Worm (Caenorhabditis elegans): ENCODE measurements around the gene T14G8.6.

T14G8.6 gene

DNA sequence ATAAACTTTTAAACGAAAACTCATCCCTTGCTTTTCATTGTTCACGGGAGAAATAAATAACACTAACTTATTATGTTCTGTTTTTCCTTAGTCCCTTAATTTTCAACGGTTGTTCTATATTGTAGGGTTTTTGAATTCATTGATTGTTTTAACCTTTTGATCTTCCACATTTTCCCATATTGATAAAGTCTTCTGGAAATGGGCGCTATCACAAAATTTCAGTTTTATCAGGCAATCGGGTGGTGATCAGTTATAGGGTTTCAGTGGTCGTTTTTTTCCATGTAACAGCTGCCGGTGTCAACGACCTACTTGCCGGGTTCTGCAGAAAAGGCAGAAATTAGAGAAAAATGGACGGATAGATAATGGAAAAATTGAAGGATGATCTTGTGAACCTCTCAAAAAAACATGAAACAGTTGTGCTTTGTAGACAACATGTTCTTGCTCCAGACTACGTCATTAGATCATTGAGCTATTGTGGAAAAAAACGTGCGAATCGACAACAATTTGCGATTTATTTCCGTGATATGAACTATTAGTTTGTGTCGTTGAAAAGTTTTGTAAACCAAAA is 7.3 kb upstream of the T14G8.6 start (continued):
- TF ChIP-seq dpl-1 (GFP tag; optimal IDR thresholded peaks at IDR 0.05): no peak
- TF ChIP-seq nhr-10 (tag; optimal IDR thresholded peaks at IDR 0.05): no peak
- no peak for TF ChIP-seq Y5F2A.4 (GFP tag; optimal IDR thresholded peaks at IDR 0.05)
- no peak for TF ChIP-seq spr-1 (tag; optimal IDR thresholded peaks at IDR 0.05)
- no peak for TF ChIP-seq set-16 (GFP tag; IDR thresholded peaks at IDR 0.05)
- no peak for TF ChIP-seq nhr-41 (GFP tag; IDR thresholded peaks at IDR 0.05)
- no peak for TF ChIP-seq egl-27 (tag; optimal IDR thresholded peaks at IDR 0.05)
- TF ChIP-seq dmd-8 (GFP tag; IDR thresholded peaks at IDR 0.05): no peak
- TF ChIP-seq nhr-25 (tag; optimal IDR thresholded peaks at IDR 0.05; ENCODE audit: borderline replicate concordance, insufficient read depth): no peak
- no peak for TF ChIP-seq snpc-4 (tag; optimal IDR thresholded peaks at IDR 0.05)
- TF ChIP-seq F10B5.3 (tag; optimal IDR thresholded peaks at IDR 0.05): no peak
- no peak for TF ChIP-seq ces-1 (GFP tag; optimal IDR thresholded peaks at IDR 0.05)
- no peak for TF ChIP-seq ceh-62 (tag; optimal IDR thresholded peaks at IDR 0.05)
- TF ChIP-seq mep-1 (tag; optimal IDR thresholded peaks at IDR 0.05): no peak
- TF ChIP-seq dmd-6 (GFP tag; IDR thresholded peaks at IDR 0.05): peak; percentile 22; the same call in 1 of the 2 replicates
- TF ChIP-seq Y105C5A.15 (GFP tag; IDR thresholded peaks at IDR 0.05): no peak
- no peak for TF ChIP-seq ZK337.2 (GFP tag; IDR thresholded peaks at IDR 0.05)
- no peak for TF ChIP-seq aly-2 (tag; optimal IDR thresholded peaks at IDR 0.05)
- peak; percentile 48 for TF ChIP-seq nhr-28 (tag; optimal IDR thresholded peaks at IDR 0.05)
- peak; percentile 95 for TF ChIP-seq pqm-1 (tag; optimal IDR thresholded peaks at IDR 0.05)
- TF ChIP-seq saeg-2 (GFP tag; IDR thresholded peaks at IDR 0.05): no peak
- TF ChIP-seq pha-4 (GFP tag; IDR thresholded peaks at IDR 0.05): no peak
- no peak for TF ChIP-seq pha-4 (tag; optimal IDR thresholded peaks at IDR 0.05)
- TF ChIP-seq lim-7 (GFP tag; IDR thresholded peaks at IDR 0.05): no peak
- no peak for TF ChIP-seq mdt-29 (GFP tag; IDR thresholded peaks at IDR 0.05)
- TF ChIP-seq fos-1 (tag; optimal IDR thresholded peaks at IDR 0.05): no peak
- TF ChIP-seq php-3 (GFP tag; IDR thresholded peaks at IDR 0.05): no peak
- TF ChIP-seq dve-1 (tag; optimal IDR thresholded peaks at IDR 0.05; ENCODE audit: insufficient read depth): no peak
- TF ChIP-seq daf-16 (GFP tag; optimal IDR thresholded peaks at IDR 0.05): peak in 1 of 2 experiments; percentile 67
- peak; percentile 11 for TF ChIP-seq daf-16 (tag; optimal IDR thresholded peaks at IDR 0.05)
- TF ChIP-seq hlh-30 (tag; optimal IDR thresholded peaks at IDR 0.05; ENCODE audit: insufficient read depth): no peak
- no peak for TF ChIP-seq zfp-2 (tag; optimal IDR thresholded peaks at IDR 0.05)
- no peak for TF ChIP-seq dmd-9 (GFP tag; IDR thresholded peaks at IDR 0.05)
- TF ChIP-seq gei-8 (GFP tag; optimal IDR thresholded peaks at IDR 0.05): no peak
- TF ChIP-seq nhr-48 (tag; optimal IDR thresholded peaks at IDR 0.05): no peak
- no peak for TF ChIP-seq D1046.2 (GFP tag; IDR thresholded peaks at IDR 0.05)
- peak; percentile 76 for TF ChIP-seq hlh-11 (tag; optimal IDR thresholded peaks at IDR 0.05)
- TF ChIP-seq T26A8.4 (GFP tag; IDR thresholded peaks at IDR 0.05): no peak
- no peak for TF ChIP-seq nhr-102 (tag; optimal IDR thresholded peaks at IDR 0.05)

DNA sequence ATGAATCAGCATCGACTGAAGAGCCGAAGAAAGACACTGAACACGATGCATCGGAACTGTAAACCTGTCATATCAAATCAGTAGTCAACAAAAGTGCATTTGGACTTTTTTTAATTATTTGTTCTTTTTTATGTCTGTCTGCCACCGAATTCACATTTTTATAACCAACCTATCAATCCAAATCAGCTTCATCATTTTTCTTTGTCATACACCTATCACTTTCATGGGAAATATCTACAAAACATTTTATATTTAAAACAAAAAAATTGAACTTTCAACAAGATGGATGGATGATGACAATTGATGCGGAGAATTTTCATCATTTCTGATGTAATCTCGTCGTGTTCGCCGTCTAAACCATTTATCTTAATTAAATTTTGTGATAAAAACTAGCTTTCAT is 6.8 kb upstream of the T14G8.6 start:
- TF ChIP-seq Y75B8A.6 (GFP tag; IDR thresholded peaks at IDR 0.05) (peak; percentile 37; the same call in 1 of the 2 replicates), lin-1 (GFP tag; IDR thresholded peaks at IDR 0.05) (0 out of 2 replicates have a peak, but pooled peaks have one; percentile 11), T20F7.1 (GFP tag; optimal IDR thresholded peaks at IDR 0.05) (peak; percentile 58), tra-1 (GFP tag; IDR thresholded peaks at IDR 0.05) (peak; percentile 75; the same call in 1 of the 2 replicates), daf-16 (GFP tag; optimal IDR thresholded peaks at IDR 0.05) (peak in 1 of 2 experiments; percentile 71), daf-16 (tag; optimal IDR thresholded peaks at IDR 0.05) (peak; percentile 40), nhr-28 (tag; optimal IDR thresholded peaks at IDR 0.05) (peak; percentile 5), hlh-11 (tag; optimal IDR thresholded peaks at IDR 0.05) (peak; percentile 22), pha-4 (GFP tag; IDR thresholded peaks at IDR 0.05) (no peak), pha-4 (tag; optimal IDR thresholded peaks at IDR 0.05) (no peak), dmd-9 (GFP tag; IDR thresholded peaks at IDR 0.05) (no peak), skn-1 (tag; optimal IDR thresholded peaks at IDR 0.05) (no peak), egl-43 (GFP tag; IDR thresholded peaks at IDR 0.05) (no peak), dmd-6 (GFP tag; IDR thresholded peaks at IDR 0.05) (peak; percentile 97), dve-1 (tag; optimal IDR thresholded peaks at IDR 0.05; ENCODE audit: insufficient read depth) (peak; percentile 72)
